Worm (Caenorhabditis elegans): ENCODE results near the gene nhr-27.

DNA sequence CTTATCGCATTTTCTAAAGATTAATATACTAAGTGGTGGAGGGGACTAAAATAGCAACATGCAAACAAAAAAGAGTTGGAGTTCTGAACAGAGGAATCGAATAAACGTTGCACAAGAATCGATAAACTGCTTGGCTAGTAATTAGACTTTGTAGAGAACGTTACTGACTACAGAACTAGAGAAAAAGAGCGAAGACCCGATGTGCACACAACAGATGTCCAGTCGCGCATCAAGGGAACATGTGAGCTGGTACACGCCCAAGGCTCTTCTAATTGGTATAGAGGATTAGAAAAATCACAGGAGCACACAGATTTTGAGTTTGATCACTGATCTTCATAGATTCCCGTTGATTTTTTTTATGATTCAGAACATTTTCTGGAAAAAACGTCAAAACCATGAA, 46.0 kb upstream of the nhr-27 start:
- TF ChIP-seq attf-4 (tag; optimal IDR thresholded peaks at IDR 0.05) (no peak), unc-39 (tag; optimal IDR thresholded peaks at IDR 0.05) (no peak), lsy-2 (tag; optimal IDR thresholded peaks at IDR 0.05) (no peak), F37D6.2 (tag; optimal IDR thresholded peaks at IDR 0.05) (no peak), mes-2 (tag; optimal IDR thresholded peaks at IDR 0.05; ENCODE audit: poor library complexity, severe bottlenecking) (no peak), egl-27 (tag; optimal IDR thresholded peaks at IDR 0.05) (no peak), zag-1 (tag; optimal IDR thresholded peaks at IDR 0.05) (no peak)
